In the genomic region with DNA sequence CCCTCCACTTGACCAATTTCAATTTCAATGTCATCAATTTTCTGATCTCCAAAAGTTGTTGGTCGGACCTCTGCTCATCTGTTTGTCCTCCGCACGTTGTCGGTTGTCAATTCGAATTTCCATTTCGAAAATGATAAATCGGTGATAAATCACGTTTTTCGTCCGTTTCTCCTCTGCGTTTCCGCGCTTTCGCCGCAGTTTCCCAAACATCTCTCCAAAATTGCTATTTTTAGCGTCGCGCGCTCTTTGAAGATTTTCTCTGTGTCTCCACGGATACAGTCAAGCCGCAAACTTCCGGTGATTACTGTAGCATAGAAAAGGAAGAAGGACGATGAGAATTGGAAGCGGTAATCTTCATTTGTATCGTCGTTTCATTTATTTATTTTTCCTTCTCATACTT, we compare ENCODE assay signal across 6 worm cellular contexts.
TF ChIP-seq lines count a peak whose summit lies in the region.

No protein-coding gene starts in this region.

TF ChIP-seq in whole organism, L1 larva, 84 proteins besides CTCF, POLR2A, EP300 and RAD21 (continues in another document):
- no peak for TF ChIP-seq xbp-1 (tag; optimal IDR thresholded peaks at IDR 0.05; lab: Kevin White, UChicago)
- TF ChIP-seq irx-1 (tag; optimal IDR thresholded peaks at IDR 0.05; lab: Kevin White, UChicago) = no peak
- no peak for TF ChIP-seq nhr-76 (tag; optimal IDR thresholded peaks at IDR 0.05; lab: Kevin White, UChicago)
- TF ChIP-seq nhr-71 (tag; optimal IDR thresholded peaks at IDR 0.05; lab: Kevin White, UChicago) = peak; percentile 82
- no peak for TF ChIP-seq ets-5 (GFP tag; IDR thresholded peaks at IDR 0.05; lab: Robert Waterston, UW)
- TF ChIP-seq vab-15 (tag; optimal IDR thresholded peaks at IDR 0.05; lab: Kevin White, UChicago) = no peak
- no peak for TF ChIP-seq mep-1 (tag; optimal IDR thresholded peaks at IDR 0.05; lab: Kevin White, UChicago)
- peak; percentile 79 for TF ChIP-seq nhr-90 (tag; optimal IDR thresholded peaks at IDR 0.05; lab: Kevin White, UChicago; ENCODE audit: poor library complexity)
- TF ChIP-seq fkh-4 (tag; optimal IDR thresholded peaks at IDR 0.05; lab: Kevin White, UChicago; ENCODE audit: borderline replicate concordance) = no peak
- TF ChIP-seq alr-1 (tag; optimal IDR thresholded peaks at IDR 0.05; lab: Kevin White, UChicago; ENCODE audit: borderline replicate concordance) = no peak
- TF ChIP-seq ceh-88 (GFP tag; IDR thresholded peaks at IDR 0.05; lab: Robert Waterston, UW) = no peak
- TF ChIP-seq snpc-4 (tag; optimal IDR thresholded peaks at IDR 0.05; lab: Kevin White, UChicago) = no peak
- TF ChIP-seq nhr-19 (GFP tag; conservative IDR thresholded peaks at IDR 0.05; lab: Robert Waterston, UW) = peak; percentile 49
- no peak for TF ChIP-seq pag-3 (tag; optimal IDR thresholded peaks at IDR 0.05; lab: Kevin White, UChicago; ENCODE audit: borderline replicate concordance, insufficient read depth)

TF ChIP-seq in whole organism, L2 larva, 48 proteins besides CTCF, POLR2A, EP300 and RAD21 (continues in another document):
- TF ChIP-seq lsy-2 (tag; optimal IDR thresholded peaks at IDR 0.05; lab: Kevin White, UChicago) (peak in 1 of 2 experiments; percentile 51), C34F6.9 (tag; optimal IDR thresholded peaks at IDR 0.05; lab: Kevin White, UChicago) (no peak), nhr-23 (tag; optimal IDR thresholded peaks at IDR 0.05; lab: Kevin White, UChicago) (no peak), lin-39 (tag; optimal IDR thresholded peaks at IDR 0.05; lab: Kevin White, UChicago) (no peak), nhr-25 (tag; optimal IDR thresholded peaks at IDR 0.05; lab: Kevin White, UChicago) (peak; percentile 69), nhr-21 (tag; optimal IDR thresholded peaks at IDR 0.05; lab: Kevin White, UChicago) (peak; percentile 71), Y55F3AM.14 (GFP tag; optimal IDR thresholded peaks at IDR 0.05; lab: Kevin White, UChicago) (no peak), sma-3 (GFP tag; optimal IDR thresholded peaks at IDR 0.05; lab: Kevin White, UChicago) (peak; percentile 86), sma-9 (GFP tag; optimal IDR thresholded peaks at IDR 0.05; lab: Kevin White, UChicago) (peak; percentile 75), sma-9 (tag; optimal IDR thresholded peaks at IDR 0.05; lab: Kevin White, UChicago) (no peak), R02D3.7 (tag; optimal IDR thresholded peaks at IDR 0.05; lab: Kevin White, UChicago) (no peak), blmp-1 (tag; optimal IDR thresholded peaks at IDR 0.05; lab: Kevin White, UChicago; ENCODE audit: insufficient read depth) (peak; percentile 38), fos-1 (tag; optimal IDR thresholded peaks at IDR 0.05; lab: Kevin White, UChicago) (no peak), ama-1 (optimal IDR thresholded peaks at IDR 0.05; lab: Kevin White, UChicago) (peak; percentile 33), mdl-1 (tag; optimal IDR thresholded peaks at IDR 0.05; lab: Kevin White, UChicago) (peak in 1 of 2 experiments; percentile 39)

TF ChIP-seq in whole organism, L3 larva, 47 proteins besides CTCF, POLR2A, EP300 and RAD21 (continues in another document):
- TF ChIP-seq ama-1 (optimal IDR thresholded peaks at IDR 0.05; lab: Kevin White, UChicago) (peak; percentile 17), nhr-76 (tag; optimal IDR thresholded peaks at IDR 0.05; lab: Kevin White, UChicago) (no peak), nhr-77 (tag; optimal IDR thresholded peaks at IDR 0.05; lab: Kevin White, UChicago) (no peak), mml-1 (tag; optimal IDR thresholded peaks at IDR 0.05; lab: Kevin White, UChicago) (no peak), fos-1 (tag; optimal IDR thresholded peaks at IDR 0.05; lab: Kevin White, UChicago) (no peak), zag-1 (tag; optimal IDR thresholded peaks at IDR 0.05; lab: Kevin White, UChicago) (no peak), nhr-25 (tag; optimal IDR thresholded peaks at IDR 0.05; lab: Kevin White, UChicago) (peak; percentile 39), tbx-2 (tag; optimal IDR thresholded peaks at IDR 0.05; lab: Kevin White, UChicago) (peak; percentile 48), nhr-43 (tag; optimal IDR thresholded peaks at IDR 0.05; lab: Kevin White, UChicago; ENCODE audit: poor library complexity, severe bottlenecking) (peak; percentile 64), ceh-82 (tag; optimal IDR thresholded peaks at IDR 0.05; lab: Kevin White, UChicago) (no peak), ZK546.5 (tag; optimal IDR thresholded peaks at IDR 0.05; lab: Kevin White, UChicago) (no peak), ceh-9 (tag; optimal IDR thresholded peaks at IDR 0.05; lab: Kevin White, UChicago) (no peak), fkh-10 (GFP tag; optimal IDR thresholded peaks at IDR 0.05; lab: Kevin White, UChicago) (no peak), lin-39 (tag; optimal IDR thresholded peaks at IDR 0.05; lab: Kevin White, UChicago) (no peak), elt-3 (tag; optimal IDR thresholded peaks at IDR 0.05; lab: Kevin White, UChicago) (no peak), nhr-11 (tag; optimal IDR thresholded peaks at IDR 0.05; lab: Kevin White, UChicago) (no peak)

TF ChIP-seq in whole organism, L4 larva, 104 proteins besides CTCF, POLR2A, EP300 and RAD21 (continues in another document):
- no peak for TF ChIP-seq daf-16 (GFP tag; optimal IDR thresholded peaks at IDR 0.05; lab: Kevin White, UChicago)
- no peak for TF ChIP-seq daf-16 (tag; optimal IDR thresholded peaks at IDR 0.05; lab: Kevin White, UChicago)
- TF ChIP-seq lin-29 (GFP tag; IDR thresholded peaks at IDR 0.05; lab: Robert Waterston, UW) = no peak
- TF ChIP-seq mxl-3 (GFP tag; optimal IDR thresholded peaks at IDR 0.05; lab: Kevin White, UChicago) = peak; percentile 53
- peak; percentile 2 for TF ChIP-seq aha-1 (tag; lab: Kevin White, UChicago)
- no peak for TF ChIP-seq R02D3.7 (tag; optimal IDR thresholded peaks at IDR 0.05; lab: Kevin White, UChicago)
- TF ChIP-seq hlh-30 (tag; optimal IDR thresholded peaks at IDR 0.05; lab: Kevin White, UChicago; ENCODE audit: insufficient read depth) = peak; percentile 5
- no peak for TF ChIP-seq mxl-2 (GFP tag; conservative IDR thresholded peaks at IDR 0.05; lab: Robert Waterston, UW)
- no peak for TF ChIP-seq tag-97 (GFP tag; IDR thresholded peaks at IDR 0.05; lab: Robert Waterston, UW)
- TF ChIP-seq T20F7.1 (GFP tag; optimal IDR thresholded peaks at IDR 0.05; lab: Kevin White, UChicago) = no peak
- peak; percentile 16 for TF ChIP-seq gei-8 (GFP tag; optimal IDR thresholded peaks at IDR 0.05; lab: Kevin White, UChicago)
- TF ChIP-seq lir-3 (tag; optimal IDR thresholded peaks at IDR 0.05; lab: Kevin White, UChicago) = no peak
- TF ChIP-seq nhr-28 (tag; optimal IDR thresholded peaks at IDR 0.05; lab: Kevin White, UChicago) = peak; percentile 59
- TF ChIP-seq mdl-1 (tag; optimal IDR thresholded peaks at IDR 0.05; lab: Kevin White, UChicago) = peak in 1 of 2 experiments; percentile 62
- TF ChIP-seq nhr-48 (tag; optimal IDR thresholded peaks at IDR 0.05; lab: Kevin White, UChicago) = peak; percentile 25
- no peak for TF ChIP-seq ctbp-1 (GFP tag; IDR thresholded peaks at IDR 0.05; lab: Robert Waterston, UW)

TF ChIP-seq in whole organism, mixed stage, embryonic, 35 proteins besides CTCF, POLR2A, EP300 and RAD21:
- no peak for TF ChIP-seq mls-2 (tag; optimal IDR thresholded peaks at IDR 0.05; lab: Kevin White, UChicago)
- TF ChIP-seq zip-8 (tag; optimal IDR thresholded peaks at IDR 0.05; lab: Kevin White, UChicago) = no peak
- TF ChIP-seq bed-3 (GFP tag; optimal IDR thresholded peaks at IDR 0.05; lab: Kevin White, UChicago) = no peak
- peak; percentile 16 for TF ChIP-seq ham-2 (GFP tag; optimal IDR thresholded peaks at IDR 0.05; lab: Kevin White, UChicago)
- TF ChIP-seq pha-4 (tag; optimal IDR thresholded peaks at IDR 0.05; lab: Kevin White, UChicago) = no peak

TF ChIP-seq in whole organism, young adult, 124 proteins besides CTCF, POLR2A, EP300 and RAD21:
- TF ChIP-seq K12H6.12 (tag; optimal IDR thresholded peaks at IDR 0.05; lab: Kevin White, UChicago) (no peak), dpl-1 (GFP tag; optimal IDR thresholded peaks at IDR 0.05; lab: Kevin White, UChicago) (no peak), ztf-26 (tag; optimal IDR thresholded peaks at IDR 0.05; lab: Kevin White, UChicago) (peak; percentile 72), T07F8.4 (tag; optimal IDR thresholded peaks at IDR 0.05; lab: Kevin White, UChicago) (no peak)
